Fruit fly (Drosophila melanogaster) whole organism, embryonic: ENCODE measurements around the gene SPoCk.

Experiments
- CG11085 ChIP-seq: fragments of 200-800 bp; sonication (Bioruptor generic); IDR thresholded peaks from 2 replicates; pipeline ENCODE4 v1.3.6; 2022; ENCODE audit warnings: missing biosample characterization, missing genetic modification characterization
- CG11093 ChIP-seq: fragments of 200-800 bp; sonication (Bioruptor generic); IDR thresholded peaks from 3 replicates; pipeline ENCODE4 v1.3.6; 2022; ENCODE audit warnings: missing biosample characterization, missing genetic modification characterization
- CG11398 ChIP-seq: fragments of 200-800 bp; sonication (Bioruptor generic); optimal IDR thresholded peaks from 2 replicates; lab custom pipeline; 2016; ENCODE audit warnings: missing biosample characterization, missing genetic modification characterization
- CG11560 ChIP-seq: fragments of 200-800 bp; sonication (Bioruptor generic); IDR thresholded peaks from 3 replicates; pipeline ENCODE4 v1.3.6; 2022; ENCODE audit warnings: missing biosample characterization, missing genetic modification characterization
- CG1233 ChIP-seq: fragments of 200-800 bp; sonication (Bioruptor generic); optimal IDR thresholded peaks from 4 replicates; lab custom pipeline; 2018; ENCODE audit warnings: missing biosample characterization, mild to moderate bottlenecking, missing genetic modification characterization
- CG12769 ChIP-seq: fragments of 200-800 bp; sonication (Bioruptor generic); optimal IDR thresholded peaks from 2 replicates; lab custom pipeline; 2019; ENCODE audit warnings: missing biosample characterization, mild to moderate bottlenecking, missing genetic modification characterization, moderate library complexity
- CG13894 ChIP-seq: fragments of 200-800 bp; sonication (Bioruptor generic); optimal IDR thresholded peaks from 3 replicates; lab custom pipeline; 2018; ENCODE audit warnings: missing biosample characterization, mild to moderate bottlenecking, missing genetic modification characterization, moderate library complexity
- CG15269 ChIP-seq: fragments of 200-800 bp; sonication (Bioruptor generic); optimal IDR thresholded peaks from 2 replicates; lab custom pipeline; 2018; ENCODE audit warnings: missing biosample characterization, mild to moderate bottlenecking, missing genetic modification characterization, moderate library complexity
- CG16815 ChIP-seq: fragments of 200-800 bp; sonication (Bioruptor generic); optimal IDR thresholded peaks from 3 replicates; lab custom pipeline; 2017; ENCODE audit warnings: missing biosample characterization, mild to moderate bottlenecking, missing genetic modification characterization
- CG17361 ChIP-seq: fragments of 200-800 bp; sonication (Bioruptor generic); IDR thresholded peaks from 3 replicates; pipeline ENCODE4 v1.3.6; 2022; ENCODE audit warnings: missing biosample characterization, missing genetic modification characterization
- CG3163 ChIP-seq: fragments of 200-800 bp; sonication (Bioruptor generic); optimal IDR thresholded peaks from 3 replicates; lab custom pipeline; 2016; ENCODE audit warnings: missing biosample characterization, missing genetic modification characterization
- CG4360 ChIP-seq: fragments of 200-800 bp; sonication (Bioruptor generic); IDR thresholded peaks from 2 replicates; pipeline ENCODE4 v1.3.6; 2022; ENCODE audit warnings: missing biosample characterization, missing genetic modification characterization
- CG6654 ChIP-seq: fragments of 200-800 bp; sonication (Bioruptor generic); optimal IDR thresholded peaks from 2 replicates; lab custom pipeline; 2017; ENCODE audit warnings: missing biosample characterization, mild to moderate bottlenecking, missing genetic modification characterization
- CG6854 ChIP-seq: fragments of 200-800 bp; sonication (Bioruptor generic); optimal IDR thresholded peaks from 3 replicates; lab custom pipeline; 2017; ENCODE audit warnings: missing biosample characterization, mild to moderate bottlenecking, missing genetic modification characterization
- CG8388 ChIP-seq: fragments of 200-800 bp; sonication (Bioruptor generic); optimal IDR thresholded peaks from 2 replicates; lab custom pipeline; 2019; ENCODE audit warnings: missing biosample characterization, mild to moderate bottlenecking, missing genetic modification characterization, moderate library complexity
- CG9727 ChIP-seq: fragments of 200-800 bp; sonication (Bioruptor generic); optimal IDR thresholded peaks from 3 replicates; lab custom pipeline; 2017; ENCODE audit warnings: missing biosample characterization, mild to moderate bottlenecking, missing genetic modification characterization
- CG9797 ChIP-seq: fragments of 200-800 bp; sonication (Bioruptor generic); optimal IDR thresholded peaks from 3 replicates; lab custom pipeline; 2018; ENCODE audit warnings: missing biosample characterization, mild to moderate bottlenecking, missing genetic modification characterization
- Dip2 ChIP-seq: fragments of 200-800 bp; sonication (Bioruptor generic); IDR thresholded peaks from 2 replicates; pipeline ENCODE4 v1.3.6; 2022; ENCODE audit warnings: missing biosample characterization, missing genetic modification characterization
- Dref ChIP-seq: fragments of 200-800 bp; sonication (Bioruptor generic); IDR thresholded peaks from 2 replicates; pipeline ENCODE4 v1.3.6; 2022; ENCODE audit warnings: missing biosample characterization, missing genetic modification characterization
- Drgx ChIP-seq: fragments of 200-800 bp; sonication (Bioruptor generic); IDR thresholded peaks from 2 replicates; pipeline ENCODE4 v1.3.6; 2022; ENCODE audit warnings: missing biosample characterization, missing genetic modification characterization
- Ets65A ChIP-seq: fragments of 200-800 bp; sonication (Bioruptor generic); peaks from one replicate; lab custom pipeline; 2016; ENCODE audit warnings: missing biosample characterization, missing genetic modification characterization
- Ets97D ChIP-seq: fragments of 200-800 bp; sonication (Bioruptor generic); optimal IDR thresholded peaks from 3 replicates; lab custom pipeline; 2016; ENCODE audit warnings: missing biosample characterization, missing genetic modification characterization
- H2.0 ChIP-seq: fragments of 200-800 bp; sonication (Bioruptor generic); IDR thresholded peaks from 2 replicates; pipeline ENCODE4 v1.3.6; 2022; ENCODE audit warnings: missing biosample characterization, missing genetic modification characterization
- HHEX ChIP-seq: fragments of 200-800 bp; sonication (Bioruptor generic); optimal IDR thresholded peaks from 3 replicates; lab custom pipeline; 2017; ENCODE audit warnings: missing biosample characterization, mild to moderate bottlenecking, missing genetic modification characterization, missing genetic modification reagents
- HmgD ChIP-seq: fragments of 200-800 bp; sonication (Bioruptor generic); optimal IDR thresholded peaks from 3 replicates; lab custom pipeline; 2016; ENCODE audit warnings: missing biosample characterization, missing genetic modification characterization
- HmgZ ChIP-seq: fragments of 200-800 bp; sonication (Bioruptor generic); optimal IDR thresholded peaks from 2 replicates; lab custom pipeline; 2018; ENCODE audit warnings: missing biosample characterization, mild to moderate bottlenecking, missing genetic modification characterization
- Rfx ChIP-seq: fragments of 200-800 bp; sonication (Bioruptor generic); IDR thresholded peaks from 2 replicates; pipeline ENCODE4 v1.3.6; 2022; ENCODE audit warnings: missing biosample characterization, missing genetic modification characterization
- Vsx1 ChIP-seq: fragments of 200-800 bp; sonication (Bioruptor generic); optimal IDR thresholded peaks from 2 replicates; lab custom pipeline; 2017; ENCODE audit warnings: missing biosample characterization, mild to moderate bottlenecking, missing genetic modification characterization, missing genetic modification reagents
- ase ChIP-seq: fragments of 200-800 bp; sonication (Bioruptor generic); IDR thresholded peaks from 3 replicates; pipeline ENCODE4 v1.3.6; 2022; ENCODE audit warnings: missing biosample characterization, missing genetic modification characterization
- chm ChIP-seq: fragments of 200-800 bp; sonication (Bioruptor generic); IDR thresholded peaks from 2 replicates; pipeline ENCODE4 v1.3.6; 2022; ENCODE audit warnings: missing biosample characterization, missing genetic modification characterization
- fd102C ChIP-seq: fragments of 200-800 bp; sonication (Bioruptor generic); optimal IDR thresholded peaks from 2 replicates; lab custom pipeline; 2018; ENCODE audit warnings: missing biosample characterization, mild to moderate bottlenecking, missing genetic modification characterization, moderate library complexity
- ftz-f1 ChIP-seq: fragments of 200-800 bp; sonication (Bioruptor generic); optimal IDR thresholded peaks from 2 replicates; lab custom pipeline; 2016; ENCODE audit warnings: missing biosample characterization, missing genetic modification characterization
- grau ChIP-seq: fragments of 200-800 bp; optimal IDR thresholded peaks from 3 replicates; lab custom pipeline; 2019; ENCODE audit warnings: missing biosample characterization, mild to moderate bottlenecking, missing genetic modification characterization, moderate library complexity
- gsb-n ChIP-seq: fragments of 200-800 bp; sonication (Bioruptor generic); optimal IDR thresholded peaks from 3 replicates; lab custom pipeline; 2018; ENCODE audit warnings: missing biosample characterization, mild to moderate bottlenecking, missing genetic modification characterization
- ken ChIP-seq: fragments of 200-800 bp; sonication (Bioruptor generic); IDR thresholded peaks from 3 replicates; pipeline ENCODE4 v1.3.6; 2022; ENCODE audit warnings: missing biosample characterization, missing genetic modification characterization
- knrl ChIP-seq: fragments of 200-800 bp; sonication (Bioruptor generic); IDR thresholded peaks from 3 replicates; pipeline ENCODE4 v1.3.6; 2022; ENCODE audit warnings: missing biosample characterization, missing genetic modification characterization; ENCODE audit not compliant: partially characterized antibody
- lab ChIP-seq: fragments of 200-800 bp; sonication (Bioruptor generic); optimal IDR thresholded peaks from 3 replicates; lab custom pipeline; 2017; ENCODE audit warnings: missing biosample characterization, missing genetic modification characterization, mild to moderate bottlenecking, moderate library complexity, missing genetic modification reagents
- lbe ChIP-seq: fragments of 200-800 bp; sonication (Bioruptor generic); optimal IDR thresholded peaks from 2 replicates; lab custom pipeline; 2016; ENCODE audit warnings: missing biosample characterization, mild to moderate bottlenecking, missing genetic modification characterization
- lilli ChIP-seq: fragments of 200-800 bp; sonication (Bioruptor generic); optimal IDR thresholded peaks from 3 replicates; lab custom pipeline; 2016; ENCODE audit warnings: missing biosample characterization, missing genetic modification characterization
- mam ChIP-seq: fragments of 200-800 bp; sonication (Bioruptor generic); optimal IDR thresholded peaks from 3 replicates; lab custom pipeline; 2016; ENCODE audit warnings: missing biosample characterization, missing genetic modification characterization
- odd ChIP-seq: fragments of 200-800 bp; sonication (Bioruptor generic); optimal IDR thresholded peaks from 2 replicates; lab custom pipeline; 2017; ENCODE audit warnings: missing biosample characterization, mild to moderate bottlenecking, missing genetic modification characterization
- repo ChIP-seq: fragments of 200-800 bp; sonication (Bioruptor generic); optimal IDR thresholded peaks from 2 replicates; lab custom pipeline; 2016; ENCODE audit warnings: missing biosample characterization, missing genetic modification characterization
- seq ChIP-seq: fragments of 200-800 bp; sonication (Bioruptor generic); IDR thresholded peaks from 2 replicates; pipeline ENCODE4 v1.3.6; 2022; ENCODE audit warnings: missing biosample characterization, missing genetic modification characterization
- sima ChIP-seq: fragments of 200-800 bp; sonication (Bioruptor generic); optimal IDR thresholded peaks from 2 replicates; lab custom pipeline; 2016; ENCODE audit warnings: missing biosample characterization, missing genetic modification characterization
- slou ChIP-seq: fragments of 200-800 bp; sonication (Bioruptor generic); optimal IDR thresholded peaks from 3 replicates; lab custom pipeline; 2016; ENCODE audit warnings: missing biosample characterization, missing genetic modification characterization
- slp2 ChIP-seq: fragments of 200-800 bp; sonication (Bioruptor generic); optimal IDR thresholded peaks from 2 replicates; lab custom pipeline; 2016; ENCODE audit warnings: missing biosample characterization, missing genetic modification characterization
- sob ChIP-seq: fragments of 200-800 bp; sonication (Bioruptor generic); IDR thresholded peaks from 2 replicates; pipeline ENCODE4 v1.3.6; 2022; ENCODE audit warnings: missing biosample characterization, missing genetic modification characterization
- tin ChIP-seq: fragments of 200-800 bp; sonication (Bioruptor generic); optimal IDR thresholded peaks from 3 replicates; lab custom pipeline; 2016; ENCODE audit warnings: missing biosample characterization, missing genetic modification characterization
- tx ChIP-seq: fragments of 200-800 bp; sonication (Bioruptor generic); optimal IDR thresholded peaks from 2 replicates; lab custom pipeline; 2016; ENCODE audit warnings: missing biosample characterization, missing genetic modification characterization
- unc-4 ChIP-seq: fragments of 200-800 bp; sonication (Bioruptor generic); IDR thresholded peaks from 2 replicates; pipeline ENCODE4 v1.3.6; 2022; ENCODE audit warnings: missing biosample characterization, missing genetic modification characterization; ENCODE audit not compliant: partially characterized antibody
- vnd ChIP-seq: fragments of 200-800 bp; sonication (Bioruptor generic); IDR thresholded peaks from 3 replicates; pipeline ENCODE4 v1.3.6; 2022; ENCODE audit warnings: missing biosample characterization, missing genetic modification characterization; ENCODE audit not compliant: partially characterized antibody
- zfh2 ChIP-seq: fragments of 200-800 bp; sonication (Bioruptor generic); optimal IDR thresholded peaks from 2 replicates; lab custom pipeline; 2016; ENCODE audit warnings: missing biosample characterization, missing genetic modification characterization

SPoCk gene

dm6 chr3L:22727739-22728335 lies 21.4 kb upstream of the SPoCk start, which contains the start of the genes CG14450 and CG11367 (continued):
- TF ChIP-seq CG15269, result no peak
- no peak for TF ChIP-seq Ets65A (GFP tag; lab: Kevin White, UChicago)
- TF ChIP-seq Drgx, result no peak
- no peak for TF ChIP-seq slou (GFP tag; lab: Kevin White, UChicago)
- TF ChIP-seq CG12769 (tag; lab: Kevin White, UChicago), result peak; percentile 71
- no peak for TF ChIP-seq Ets97D (GFP tag; lab: Kevin White, UChicago)
- peak; percentile 27; the same call in 1 of the 2 replicates for TF ChIP-seq CG4360 (GFP tag; lab: Robert Waterston, UW)
- peak; percentile 76 for TF ChIP-seq unc-4 (GFP tag; lab: Robert Waterston, UW)
- no peak for TF ChIP-seq ftz-f1
- TF ChIP-seq chm (GFP tag; lab: Robert Waterston, UW), result no peak
- no peak for TF ChIP-seq CG6654 (GFP tag; lab: Kevin White, UChicago)
- no peak for TF ChIP-seq gsb-n (tag; lab: Kevin White, UChicago)
- TF ChIP-seq CG17361 (GFP tag; lab: Robert Waterston, UW), result peak; percentile 25; the same call in 1 of the 3 replicates
- no peak for TF ChIP-seq odd (GFP tag; lab: Kevin White, UChicago)
- TF ChIP-seq CG8388 (GFP tag; lab: Kevin White, UChicago), result no peak
- peak; percentile 66 for TF ChIP-seq lbe (GFP tag; lab: Kevin White, UChicago)
- TF ChIP-seq sima, result no peak
- TF ChIP-seq grau (tag; lab: Kevin White, UChicago), result peak; percentile 46
- no peak for TF ChIP-seq Dip2 (GFP tag; lab: Robert Waterston, UW)
- no peak for TF ChIP-seq CG16815 (GFP tag; lab: Kevin White, UChicago)
- TF ChIP-seq CG11085, result no peak
- no peak for TF ChIP-seq fd102C
- no peak for TF ChIP-seq tx (GFP tag; lab: Kevin White, UChicago)
- TF ChIP-seq vnd (GFP tag; lab: Robert Waterston, UW), result peak; percentile 48; the same call in 1 of the 3 replicates
- peak; percentile 47 for TF ChIP-seq CG13894 (tag; lab: Kevin White, UChicago)
- peak; percentile 2 for TF ChIP-seq CG1233 (GFP tag; lab: Kevin White, UChicago)
- TF ChIP-seq sob, result no peak
- peak; percentile 53 for TF ChIP-seq lab (GFP tag; lab: Kevin White, UChicago)
- TF ChIP-seq HmgZ, result peak; percentile 12
- no peak for TF ChIP-seq H2.0 (GFP tag; lab: Robert Waterston, UW)
- no peak for TF ChIP-seq ken (GFP tag; lab: Robert Waterston, UW)
- peak; percentile 79 for TF ChIP-seq knrl (GFP tag; lab: Robert Waterston, UW)
- TF ChIP-seq CG11560 (tag; lab: Robert Waterston, UW), result no peak
- peak; percentile 19; the same call in 1 of the 2 replicates for TF ChIP-seq Rfx (GFP tag; lab: Robert Waterston, UW)
- TF ChIP-seq ase (GFP tag; lab: Robert Waterston, UW), result no peak
- no peak for TF ChIP-seq zfh2
- no peak for TF ChIP-seq mam (GFP tag; lab: Kevin White, UChicago)
- TF ChIP-seq HHEX (GFP tag; lab: Kevin White, UChicago), result no peak
- no peak for TF ChIP-seq HmgD (GFP tag; lab: Kevin White, UChicago)
- no peak for TF ChIP-seq CG6854 (GFP tag; lab: Kevin White, UChicago)
- no peak for TF ChIP-seq CG3163 (GFP tag; lab: Kevin White, UChicago)
- TF ChIP-seq CG9797, result peak; percentile 66
- TF ChIP-seq Vsx1 (GFP tag; lab: Kevin White, UChicago), result no peak
- peak; percentile 61 for TF ChIP-seq Dref (GFP tag; lab: Robert Waterston, UW)
- no peak for TF ChIP-seq slp2
- no peak for TF ChIP-seq CG9727 (GFP tag; lab: Kevin White, UChicago)
- no peak for TF ChIP-seq tin (GFP tag; lab: Kevin White, UChicago)
- no peak for TF ChIP-seq seq (GFP tag; lab: Robert Waterston, UW)
- TF ChIP-seq CG11093 (GFP tag; lab: Robert Waterston, UW), result no peak
- TF ChIP-seq repo (GFP tag; lab: Kevin White, UChicago), result no peak
- TF ChIP-seq lilli (GFP tag; lab: Kevin White, UChicago), result no peak
- no peak for TF ChIP-seq CG11398 (GFP tag; lab: Kevin White, UChicago)
